Worm (Caenorhabditis elegans) whole organism, L1 larva: ENCODE measurements around the gene F23F1.2.

ENCODE experiments used
- aha-1 ChIP-seq: fragments of 150-350 bp; optimal IDR thresholded peaks from 2 replicates; lab custom pipeline; 2014; ENCODE audit warnings: missing biosample characterization, missing genetic modification characterization
- aly-2 ChIP-seq: fragments of 150-350 bp; optimal IDR thresholded peaks from 2 replicates; lab custom pipeline; 2014; ENCODE audit warnings: missing biosample characterization, missing genetic modification characterization
- blmp-1 ChIP-seq: fragments of 150-350 bp; optimal IDR thresholded peaks from 2 replicates; lab custom pipeline; 2014; ENCODE audit warnings: missing biosample characterization, missing genetic modification characterization
- ceh-63 ChIP-seq: fragments of 200-800 bp; sonication (Bioruptor generic); optimal IDR thresholded peaks from 2 replicates; lab custom pipeline; 2018; ENCODE audit warnings: mild to moderate bottlenecking, missing genetic modification characterization, missing compliant biosample characterization
- ceh-8 ChIP-seq: fragments of 200-800 bp; sonication (Bioruptor generic); optimal IDR thresholded peaks from 2 replicates; lab custom pipeline; 2018; ENCODE audit warnings: mild to moderate bottlenecking, missing genetic modification characterization, moderate library complexity, missing compliant biosample characterization
- ceh-88 ChIP-seq: fragments of 200-800 bp; sonication (Bioruptor generic); IDR thresholded peaks from 2 replicates; pipeline ENCODE4 v1.3.6; 2022; ENCODE audit warnings: missing genetic modification characterization, missing compliant biosample characterization
- dpl-1 ChIP-seq, 3 experiments: fragments of 150-350 bp in 2 of 3; sonication (generic microtip) in 1 of 3; optimal IDR thresholded peaks; 2 replicates each; lab custom pipeline; 2014 to 2017; ENCODE audit warnings: missing biosample characterization in 3 of 3, missing genetic modification characterization in 3 of 3, missing genetic modification reagents in 3 of 3
- dsc-1 ChIP-seq: sonication (generic microtip); optimal IDR thresholded peaks from 2 replicates; lab custom pipeline; 2016; ENCODE audit warnings: mild to moderate bottlenecking, missing genetic modification characterization, missing compliant biosample characterization
- efl-1 ChIP-seq, 4 experiments: fragments of 150-350 bp; optimal IDR thresholded peaks in 3 of 4; peaks in 1 of 4; 1 replicate in 1 of 4; 2 replicates in 3 of 4; lab custom pipeline; 2014; ENCODE audit warnings: missing biosample characterization in 2 of 4, missing genetic modification characterization in 2 of 4, missing genetic modification reagents in 2 of 4
- egl-13 ChIP-seq: sonication (generic microtip); optimal IDR thresholded peaks from 2 replicates; lab custom pipeline; 2016; ENCODE audit warnings: missing genotype, missing genetic modification reagents, missing genetic modification characterization, missing compliant biosample characterization
- fkh-10 ChIP-seq: sonication (generic microtip); optimal IDR thresholded peaks from 2 replicates; lab custom pipeline; 2017; ENCODE audit warnings: missing biosample characterization, missing genetic modification reagents, missing genetic modification characterization
- fkh-8 ChIP-seq: sonication (generic microtip); optimal IDR thresholded peaks from 2 replicates; lab custom pipeline; 2016; ENCODE audit warnings: mild to moderate bottlenecking, missing genetic modification characterization, missing compliant biosample characterization
- fos-1 ChIP-seq: fragments of 150-350 bp; optimal IDR thresholded peaks from 2 replicates; lab custom pipeline; 2014; ENCODE audit warnings: missing biosample characterization, missing genetic modification characterization
- grh-1 ChIP-seq: fragments of 200-800 bp; sonication (Bioruptor generic); IDR thresholded peaks from 2 replicates; pipeline ENCODE4 v1.3.6; 2022; ENCODE audit warnings: missing genetic modification reagents, missing genetic modification characterization, missing compliant biosample characterization
- hlh-4 ChIP-seq: sonication (generic microtip); optimal IDR thresholded peaks from 2 replicates; lab custom pipeline; 2016; ENCODE audit warnings: mild to moderate bottlenecking, missing genetic modification characterization, missing compliant biosample characterization
- isw-1 ChIP-seq: fragments of 200-800 bp; sonication (Bioruptor generic); IDR thresholded peaks from 2 replicates; pipeline ENCODE4 v1.3.6; 2022; ENCODE audit warnings: missing genetic modification characterization, missing compliant biosample characterization
- lin-14 ChIP-seq: fragments of 200-800 bp; sonication (Bioruptor generic); optimal IDR thresholded peaks from 2 replicates; lab custom pipeline; 2018; ENCODE audit warnings: mild to moderate bottlenecking, missing genetic modification characterization, moderate library complexity, missing compliant biosample characterization
- lin-39 ChIP-seq: fragments of 150-350 bp; optimal IDR thresholded peaks from 2 replicates; lab custom pipeline; 2014; ENCODE audit warnings: missing biosample characterization, missing genetic modification reagents, missing genetic modification characterization
- lir-3 ChIP-seq: sonication (generic microtip); optimal IDR thresholded peaks from 2 replicates; lab custom pipeline; 2016; ENCODE audit warnings: mild to moderate bottlenecking, missing genetic modification characterization, moderate library complexity, missing compliant biosample characterization; ENCODE audit not compliant: poor library complexity
- mdl-1 ChIP-seq, 2 experiments: fragments of 150-350 bp; optimal IDR thresholded peaks; 2 replicates each; lab custom pipeline; 2014 to 2017; ENCODE audit warnings: missing biosample characterization in 2 of 2, missing genetic modification characterization in 2 of 2, inconsistent platforms in 1 of 2
- mep-1 ChIP-seq: fragments of 150-350 bp; optimal IDR thresholded peaks from 2 replicates; lab custom pipeline; 2014; ENCODE audit warnings: missing biosample characterization, missing genetic modification characterization
- nhr-11 ChIP-seq: fragments of 150-350 bp; optimal IDR thresholded peaks from 2 replicates; lab custom pipeline; 2014; ENCODE audit warnings: missing biosample characterization, missing genetic modification characterization
- nhr-19 ChIP-seq: fragments of 200-800 bp; sonication (Bioruptor generic); conservative IDR thresholded peaks from 2 replicates; pipeline ENCODE4 v1.3.6; 2022; ENCODE audit warnings: missing genetic modification characterization, missing compliant biosample characterization
- nhr-20 ChIP-seq: sonication (generic microtip); optimal IDR thresholded peaks from 2 replicates; lab custom pipeline; 2016; ENCODE audit warnings: mild to moderate bottlenecking, missing genetic modification characterization, missing compliant biosample characterization
- nhr-237 ChIP-seq: fragments of 150-350 bp; optimal IDR thresholded peaks from 2 replicates; lab custom pipeline; 2014; ENCODE audit warnings: missing biosample characterization, missing genetic modification characterization
- nhr-71 ChIP-seq: sonication (generic microtip); optimal IDR thresholded peaks from 2 replicates; lab custom pipeline; 2016; ENCODE audit warnings: mild to moderate bottlenecking, missing genetic modification characterization, moderate library complexity, missing compliant biosample characterization
- nhr-84 ChIP-seq: sonication (generic microtip); optimal IDR thresholded peaks from 2 replicates; lab custom pipeline; 2017; ENCODE audit warnings: missing biosample characterization, missing genetic modification characterization
- nhr-85 ChIP-seq: sonication (generic microtip); peaks from one replicate; lab custom pipeline; 2016; ENCODE audit warnings: missing genetic modification characterization, inconsistent platforms, missing compliant biosample characterization
- pag-3 ChIP-seq: sonication (generic microtip); optimal IDR thresholded peaks from 2 replicates; lab custom pipeline; 2017; ENCODE audit warnings: missing genetic modification characterization, mild to moderate bottlenecking, missing compliant biosample characterization, antibody characterized with exemption, borderline replicate concordance; ENCODE audit not compliant: insufficient read depth
- rnt-1 ChIP-seq: sonication (generic microtip); optimal IDR thresholded peaks from 2 replicates; lab custom pipeline; 2016; ENCODE audit warnings: mild to moderate bottlenecking, missing genetic modification characterization, moderate library complexity, missing compliant biosample characterization
- tbx-2 ChIP-seq: sonication (generic microtip); optimal IDR thresholded peaks from 2 replicates; lab custom pipeline; 2016; ENCODE audit warnings: missing genetic modification characterization, missing compliant biosample characterization
- unc-130 ChIP-seq: fragments of 150-350 bp; optimal IDR thresholded peaks from 2 replicates; lab custom pipeline; 2017; ENCODE audit warnings: missing biosample characterization, missing genetic modification characterization, inconsistent platforms
- vab-15 ChIP-seq: sonication (generic microtip); optimal IDR thresholded peaks from 2 replicates; lab custom pipeline; 2017; ENCODE audit warnings: missing genotype, mild to moderate bottlenecking, missing genetic modification characterization, missing compliant biosample characterization
- ztf-11 ChIP-seq, 2 experiments: sonication (generic microtip); optimal IDR thresholded peaks; 2 replicates each; lab custom pipeline; 2016 to 2017; ENCODE audit warnings: missing genetic modification characterization in 2 of 2, missing biosample characterization in 1 of 2, missing compliant biosample characterization in 1 of 2

F23F1.2 gene

ce11 chrII:33904-34303 is at the start of gene F23F1.2:
Gene F23F1.2, plus strand, starts transcription at chrII:34204.
- TF ChIP-seq lir-3 (tag; lab: Kevin White, UChicago): no peak
- TF ChIP-seq mep-1 (tag; lab: Kevin White, UChicago): no peak
- no peak for TF ChIP-seq dsc-1 (tag; lab: Kevin White, UChicago)
- TF ChIP-seq nhr-20 (tag; lab: Kevin White, UChicago): no peak
- no peak for TF ChIP-seq grh-1 (GFP tag; lab: Robert Waterston, UW)
- TF ChIP-seq hlh-4: no peak
- no peak for TF ChIP-seq tbx-2
- no peak for TF ChIP-seq nhr-237 (tag; lab: Kevin White, UChicago)
- TF ChIP-seq unc-130 (tag; lab: Kevin White, UChicago): no peak
- no peak for TF ChIP-seq mdl-1 (tag; optimal IDR thresholded peaks at IDR 0.05; lab: Kevin White, UChicago)

ce11 chrII:586-985 is 33.4 kb upstream of the F23F1.2 start:
- TF ChIP-seq mep-1 (tag; lab: Kevin White, UChicago) (peak; percentile 26), ceh-8 (GFP tag; lab: Kevin White, UChicago) (no peak), lin-14 (GFP tag; lab: Kevin White, UChicago) (peak; percentile 43), nhr-85 (tag; lab: Kevin White, UChicago) (no peak), blmp-1 (tag; lab: Kevin White, UChicago) (peak; percentile 34), dpl-1 (GFP tag; optimal IDR thresholded peaks at IDR 0.05; lab: Kevin White, UChicago) (peak in 1 of 3 experiments; percentile 1), ztf-11 (tag; optimal IDR thresholded peaks at IDR 0.05; lab: Kevin White, UChicago) (no peak), efl-1 (optimal IDR thresholded peaks at IDR 0.05; lab: Kevin White, UChicago) (peak in 1 of 2 experiments; percentile 0), efl-1 (GFP tag; optimal IDR thresholded peaks at IDR 0.05 in 1 of 2; lab: Kevin White, UChicago) (peak in 1 of 2 experiments; percentile 29)

DNA sequence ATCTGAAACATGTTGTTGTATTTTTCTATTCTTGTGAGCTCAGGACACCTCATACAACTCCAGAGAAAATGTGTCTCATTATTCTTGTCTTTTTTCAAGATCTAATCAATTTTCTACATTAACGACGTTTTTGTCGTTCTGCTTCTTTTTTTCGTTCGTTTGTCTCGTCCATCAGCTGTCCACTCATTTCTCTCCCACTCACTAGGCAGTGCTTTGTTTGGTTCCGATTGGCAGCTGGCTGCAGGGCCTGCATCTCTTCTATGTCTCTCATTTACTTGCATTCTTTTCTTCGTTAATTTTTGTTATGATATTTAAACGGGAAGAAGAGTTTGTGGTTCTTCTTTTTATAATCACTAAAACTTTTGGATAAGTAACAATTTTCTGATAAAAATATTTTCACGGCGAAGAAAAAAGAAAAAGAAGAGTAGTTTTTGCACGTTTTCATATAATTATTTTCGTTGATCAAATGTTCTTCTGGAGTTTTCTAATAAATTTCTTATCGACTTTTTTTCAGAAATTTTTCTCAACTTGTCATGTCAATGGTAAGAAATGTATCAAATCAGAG is 32.6 kb upstream of the F23F1.2 start, which contains the start of gene 2L52.1:
Gene 2L52.1 (plus strand): TSS at position 515 of the 565 bp plus-strand sequence.
- TF ChIP-seq blmp-1 (tag; lab: Kevin White, UChicago) (peak; percentile 48), rnt-1 (tag; lab: Kevin White, UChicago) (peak; percentile 6), mep-1 (tag; lab: Kevin White, UChicago) (peak; percentile 26), nhr-84 (tag; lab: Kevin White, UChicago) (no peak), egl-13 (tag; lab: Kevin White, UChicago) (no peak), isw-1 (GFP tag; lab: Robert Waterston, UW) (no peak)

DNA sequence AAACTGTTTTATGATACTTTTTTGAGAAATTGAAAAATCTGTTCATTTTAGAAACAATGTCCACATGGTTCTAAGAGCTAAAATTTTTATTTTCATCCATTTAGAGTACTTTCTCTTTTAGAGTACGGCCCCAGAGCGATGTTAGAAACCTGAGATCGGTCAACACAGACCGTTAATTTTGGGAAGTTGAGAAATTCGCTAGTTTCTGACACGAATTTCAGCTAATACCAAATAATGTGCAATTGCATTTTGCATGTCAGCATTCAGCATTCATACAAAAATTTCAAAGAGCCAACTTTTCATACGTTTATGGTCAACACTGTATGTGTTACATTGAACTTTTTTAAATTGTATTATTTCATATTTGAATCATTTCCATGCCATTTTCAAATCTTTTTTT is 29.2 kb upstream of the F23F1.2 start:
- no peak for TF ChIP-seq egl-13 (tag; lab: Kevin White, UChicago)
- no peak for TF ChIP-seq efl-1 (optimal IDR thresholded peaks at IDR 0.05; lab: Kevin White, UChicago)
- TF ChIP-seq efl-1 (GFP tag; optimal IDR thresholded peaks at IDR 0.05 in 1 of 2; lab: Kevin White, UChicago): peak in 1 of 2 experiments; percentile 82
- TF ChIP-seq aha-1 (tag; lab: Kevin White, UChicago): no peak
- no peak for TF ChIP-seq ceh-63
- no peak for TF ChIP-seq nhr-19 (GFP tag; lab: Robert Waterston, UW)
- TF ChIP-seq pag-3 (tag; lab: Kevin White, UChicago): no peak

DNA sequence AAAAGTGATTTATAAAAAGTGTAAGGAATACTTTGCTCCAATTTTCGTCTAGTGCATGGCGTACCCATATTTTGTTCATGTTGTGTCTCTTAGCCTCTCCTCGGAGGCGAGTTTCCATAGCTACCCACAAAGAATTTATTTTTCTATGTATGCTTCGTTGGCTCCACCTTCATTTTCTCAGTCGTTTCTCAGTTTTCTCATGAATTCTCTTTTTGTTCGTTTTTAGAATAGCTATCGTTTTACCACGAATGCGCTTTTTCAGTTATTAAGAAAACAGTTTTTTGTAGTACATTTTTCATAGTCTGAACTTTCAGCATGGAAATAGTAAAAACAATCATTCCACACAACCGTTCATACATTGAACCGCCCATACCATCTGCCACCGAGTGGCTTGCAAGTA is 27.7 kb upstream of the F23F1.2 start, which contains the start of gene osta-1:
Gene osta-1 (plus strand): TSS at position 309 of the 400 bp plus-strand sequence.
- no peak for TF ChIP-seq lin-14 (GFP tag; lab: Kevin White, UChicago)
- no peak for TF ChIP-seq lir-3 (tag; lab: Kevin White, UChicago)
- TF ChIP-seq fos-1 (tag; lab: Kevin White, UChicago): no peak
- no peak for TF ChIP-seq rnt-1 (tag; lab: Kevin White, UChicago)
- no peak for TF ChIP-seq ceh-88
- TF ChIP-seq nhr-11: peak; percentile 45
- no peak for TF ChIP-seq tbx-2
- TF ChIP-seq fkh-10 (GFP tag; lab: Kevin White, UChicago): no peak
- TF ChIP-seq fkh-8: peak; percentile 86
- no peak for TF ChIP-seq lin-39 (tag; lab: Kevin White, UChicago)
- TF ChIP-seq vab-15 (tag; lab: Kevin White, UChicago): no peak
- TF ChIP-seq ceh-63: no peak
- peak; percentile 46 for TF ChIP-seq nhr-71 (tag; lab: Kevin White, UChicago)
- TF ChIP-seq egl-13 (tag; lab: Kevin White, UChicago): no peak
- no peak for TF ChIP-seq aly-2 (tag; lab: Kevin White, UChicago)
